Fruit fly (Drosophila melanogaster) S2 (cell line): ENCODE results near the gene wisp.

Source experiments
- CG8478 ChIP-seq: fragments of >200 bp; optimal IDR thresholded peaks from 2 replicates; lab custom pipeline; 2018
- CTCF ChIP-seq, 2 experiments: fragments of >200 bp; optimal IDR thresholded peaks; 2 replicates each; lab custom pipeline; 2018

- no peak for TF ChIP-seq CG8478 (lab: Kevin White, UChicago)
- no peak for TF ChIP-seq CTCF (optimal IDR thresholded peaks at IDR 0.05; lab: Kevin White, UChicago)
Observed at dm6 chrX:11894198-11894597, 455 bp downstream of the wisp start.
